Worm (Caenorhabditis elegans) whole organism, young adult: ENCODE data around the gene rcs-1.

Source experiments
- B0019.2 ChIP-seq: fragments of 200-800 bp; sonication (Bioruptor generic); conservative IDR thresholded peaks from 2 replicates; pipeline ENCODE4 v1.3.6; 2022; ENCODE audit warnings: missing genetic modification reagents, missing genetic modification characterization, missing compliant biosample characterization
- B0261.1 ChIP-seq: sonication (generic microtip); optimal IDR thresholded peaks from 2 replicates; lab custom pipeline; 2016; ENCODE audit warnings: mild to moderate bottlenecking, missing genetic modification characterization, moderate library complexity, missing compliant biosample characterization
- B0336.3 ChIP-seq: fragments of 200-800 bp; sonication (Bioruptor generic); IDR thresholded peaks from 2 replicates; pipeline ENCODE4 v1.3.6; 2022; ENCODE audit warnings: missing genetic modification characterization, missing compliant biosample characterization
- C17E4.6 ChIP-seq: fragments of 200-800 bp; sonication (Bioruptor generic); IDR thresholded peaks from 2 replicates; pipeline ENCODE4 v1.3.6; 2022; ENCODE audit warnings: missing genetic modification reagents, missing genetic modification characterization, missing compliant biosample characterization
- F10E7.11 ChIP-seq: sonication (generic microtip); optimal IDR thresholded peaks from 2 replicates; lab custom pipeline; 2017; ENCODE audit warnings: mild to moderate bottlenecking, missing genetic modification characterization, moderate library complexity, missing compliant biosample characterization
- F23B12.7 ChIP-seq: sonication (generic microtip); optimal IDR thresholded peaks from 2 replicates; lab custom pipeline; 2017; ENCODE audit warnings: missing genetic modification characterization, mild to moderate bottlenecking, missing compliant biosample characterization, antibody characterized with exemption, moderate library complexity; ENCODE audit not compliant: insufficient read depth
- F39B2.1 ChIP-seq: fragments of 200-800 bp; sonication (Bioruptor generic); IDR thresholded peaks from 2 replicates; pipeline ENCODE4 v1.3.6; 2022; ENCODE audit warnings: missing genetic modification reagents, missing genetic modification characterization, missing compliant biosample characterization
- F49E8.2 ChIP-seq: sonication (generic microtip); optimal IDR thresholded peaks from 3 replicates; lab custom pipeline; 2017; ENCODE audit warnings: missing genetic modification characterization, mild to moderate bottlenecking, missing compliant biosample characterization, antibody characterized with exemption, moderate library complexity; ENCODE audit not compliant: insufficient read depth
- F57A8.1 ChIP-seq: fragments of 200-800 bp; sonication (Bioruptor generic); optimal IDR thresholded peaks from 2 replicates; lab custom pipeline; 2018; ENCODE audit warnings: mild to moderate bottlenecking, missing genetic modification characterization, moderate library complexity, missing compliant biosample characterization
- K12H6.12 ChIP-seq: fragments of 200-800 bp; sonication (Bioruptor generic); optimal IDR thresholded peaks from 2 replicates; lab custom pipeline; 2018; ENCODE audit warnings: mild to moderate bottlenecking, missing genetic modification characterization, missing compliant biosample characterization
- T26A5.8 ChIP-seq: sonication (generic microtip); optimal IDR thresholded peaks from 2 replicates; lab custom pipeline; 2016; ENCODE audit warnings: missing genetic modification characterization, missing compliant biosample characterization
- Y53G8AR.9 ChIP-seq: fragments of 200-800 bp; sonication (Bioruptor generic); conservative IDR thresholded peaks from 2 replicates; pipeline ENCODE4 v1.3.6; 2022; ENCODE audit warnings: missing genetic modification reagents, missing genetic modification characterization, missing compliant biosample characterization
- Y56A3A.18 ChIP-seq: fragments of 200-800 bp; sonication (Bioruptor generic); IDR thresholded peaks from 2 replicates; pipeline ENCODE4 v1.3.6; 2022; ENCODE audit warnings: missing genetic modification reagents, missing genetic modification characterization, missing compliant biosample characterization
- Y67H2A.10 ChIP-seq: fragments of 200-800 bp; sonication (Bioruptor generic); conservative IDR thresholded peaks from 2 replicates; pipeline ENCODE4 v1.3.6; 2022; ENCODE audit warnings: missing genetic modification reagents, missing genetic modification characterization, missing compliant biosample characterization
- Y79H2A.3 ChIP-seq: fragments of 200-800 bp; sonication (Bioruptor generic); conservative IDR thresholded peaks from 2 replicates; pipeline ENCODE4 v1.3.6; 2022; ENCODE audit warnings: missing genetic modification reagents, missing genetic modification characterization, missing compliant biosample characterization
- akir-1 ChIP-seq: fragments of 200-800 bp; sonication (Bioruptor generic); optimal IDR thresholded peaks from 2 replicates; lab custom pipeline; 2018; ENCODE audit warnings: mild to moderate bottlenecking, missing genetic modification characterization, moderate library complexity, missing compliant biosample characterization
- aptf-2 ChIP-seq: fragments of 200-800 bp; sonication (Bioruptor generic); conservative IDR thresholded peaks from 2 replicates; pipeline ENCODE4 v1.3.6; 2022; ENCODE audit warnings: missing genetic modification reagents, missing genetic modification characterization, missing compliant biosample characterization
- attf-6 ChIP-seq: fragments of 200-800 bp; sonication (Bioruptor generic); IDR thresholded peaks from 2 replicates; pipeline ENCODE4 v1.3.6; 2022; ENCODE audit warnings: missing genetic modification reagents, missing genetic modification characterization, missing compliant biosample characterization
- bed-1 ChIP-seq: fragments of 200-800 bp; sonication (Bioruptor generic); IDR thresholded peaks from 2 replicates; pipeline ENCODE4 v1.3.6; 2022; ENCODE audit warnings: missing genetic modification reagents, missing genetic modification characterization, missing compliant biosample characterization
- bed-2 ChIP-seq: fragments of 200-800 bp; sonication (Bioruptor generic); IDR thresholded peaks from 2 replicates; pipeline ENCODE4 v1.3.6; 2022; ENCODE audit warnings: missing genetic modification reagents, missing genetic modification characterization, missing compliant biosample characterization
- ceh-58 ChIP-seq: fragments of 200-800 bp; sonication (Bioruptor generic); IDR thresholded peaks from 2 replicates; pipeline ENCODE4 v1.3.6; 2022; ENCODE audit warnings: missing genetic modification characterization, missing compliant biosample characterization
- ceh-79 ChIP-seq: sonication (generic microtip); optimal IDR thresholded peaks from 2 replicates; lab custom pipeline; 2017; ENCODE audit warnings: mild to moderate bottlenecking, missing genetic modification characterization, missing compliant biosample characterization
- chd-7 ChIP-seq: sonication (generic microtip); optimal IDR thresholded peaks from 2 replicates; lab custom pipeline; 2016; ENCODE audit warnings: mild to moderate bottlenecking, missing genetic modification characterization, moderate library complexity, missing compliant biosample characterization
- ekl-4 ChIP-seq: fragments of 200-800 bp; sonication (Bioruptor generic); IDR thresholded peaks from 2 replicates; pipeline ENCODE4 v1.3.6; 2022; ENCODE audit warnings: missing genetic modification reagents, missing genetic modification characterization, missing compliant biosample characterization
- him-1 ChIP-seq: sonication (generic microtip); optimal IDR thresholded peaks from 2 replicates; lab custom pipeline; 2016; ENCODE audit warnings: missing genotype, missing genetic modification reagents, missing genetic modification characterization, missing compliant biosample characterization
- hlh-12 ChIP-seq: sonication (generic microtip); optimal IDR thresholded peaks from 2 replicates; lab custom pipeline; 2016; ENCODE audit warnings: missing genetic modification characterization, missing compliant biosample characterization
- hmg-20 ChIP-seq: fragments of 200-800 bp; sonication (Bioruptor generic); IDR thresholded peaks from 2 replicates; pipeline ENCODE4 v1.3.6; 2022; ENCODE audit warnings: missing genetic modification reagents, missing genetic modification characterization, missing compliant biosample characterization
- lag-1 ChIP-seq: fragments of 200-800 bp; sonication (Bioruptor generic); IDR thresholded peaks from 2 replicates; pipeline ENCODE4 v1.3.6; 2022; ENCODE audit warnings: missing genetic modification reagents, missing genetic modification characterization, missing compliant biosample characterization
- let-526 ChIP-seq: fragments of 200-800 bp; sonication (Bioruptor generic); IDR thresholded peaks from 2 replicates; pipeline ENCODE4 v1.3.6; 2022; ENCODE audit warnings: missing genetic modification reagents, missing genetic modification characterization, missing compliant biosample characterization
- let-607 ChIP-seq, 2 experiments: fragments of 200-800 bp in 1 of 2; sonication (Bioruptor generic) in 1 of 2; sonication (generic microtip) in 1 of 2; optimal IDR thresholded peaks; 2 replicates each; lab custom pipeline; 2016 to 2018; ENCODE audit warnings: mild to moderate bottlenecking in 2 of 2, missing compliant biosample characterization in 2 of 2, missing genetic modification characterization in 2 of 2, moderate library complexity in 2 of 2, missing genotype in 1 of 2
- lin-54 ChIP-seq: fragments of 200-800 bp; sonication (Bioruptor generic); optimal IDR thresholded peaks from 2 replicates; lab custom pipeline; 2018; ENCODE audit warnings: mild to moderate bottlenecking, missing genetic modification characterization, missing compliant biosample characterization
- lsy-27 ChIP-seq: sonication (generic microtip); optimal IDR thresholded peaks from 2 replicates; lab custom pipeline; 2017; ENCODE audit warnings: missing genetic modification characterization, mild to moderate bottlenecking, missing compliant biosample characterization, antibody characterized with exemption, missing genotype, borderline replicate concordance; ENCODE audit not compliant: insufficient read depth
- madf-3 ChIP-seq: fragments of 200-800 bp; sonication (Bioruptor generic); IDR thresholded peaks from 2 replicates; pipeline ENCODE4 v1.3.6; 2022; ENCODE audit warnings: missing genetic modification reagents, missing genetic modification characterization, missing compliant biosample characterization
- madf-6 ChIP-seq: fragments of 200-800 bp; sonication (Bioruptor generic); IDR thresholded peaks from 2 replicates; pipeline ENCODE4 v1.3.6; 2022; ENCODE audit warnings: missing genetic modification reagents, missing genetic modification characterization, missing compliant biosample characterization
- nhr-120 ChIP-seq: fragments of 200-800 bp; sonication (Bioruptor generic); IDR thresholded peaks from 2 replicates; pipeline ENCODE4 v1.3.6; 2022; ENCODE audit warnings: missing genetic modification characterization, missing compliant biosample characterization
- rec-8 ChIP-seq, 2 experiments: sonication (generic microtip); optimal IDR thresholded peaks; 2 replicates each; lab custom pipeline; 2016; ENCODE audit warnings: mild to moderate bottlenecking in 2 of 2, missing genetic modification characterization in 2 of 2, missing genetic modification reagents in 2 of 2, missing genotype in 2 of 2, missing biosample characterization in 1 of 2, missing compliant biosample characterization in 1 of 2, moderate library complexity in 1 of 2
- repo-1 ChIP-seq: sonication (generic microtip); optimal IDR thresholded peaks from 2 replicates; lab custom pipeline; 2017; ENCODE audit warnings: mild to moderate bottlenecking, missing genetic modification characterization, missing compliant biosample characterization
- rpc-1 ChIP-seq, 2 experiments: fragments of 150-350 bp in 1 of 2; sonication (generic microtip) in 1 of 2; optimal IDR thresholded peaks; 2 replicates each; lab custom pipeline; 2014 to 2018; ENCODE audit warnings: missing biosample characterization in 1 of 2, missing genetic modification characterization in 1 of 2, missing genetic modification reagents in 1 of 2, missing genotype in 1 of 2
- sea-2 ChIP-seq: fragments of 200-800 bp; sonication (Bioruptor generic); IDR thresholded peaks from 2 replicates; pipeline ENCODE4 v1.3.6; 2022; ENCODE audit warnings: missing genetic modification characterization, missing compliant biosample characterization
- snpc-1.1 ChIP-seq: sonication (generic microtip); optimal IDR thresholded peaks from 2 replicates; lab custom pipeline; 2017; ENCODE audit warnings: missing genetic modification characterization, mild to moderate bottlenecking, missing compliant biosample characterization, antibody characterized with exemption, moderate library complexity, missing genotype, missing genetic modification reagents; ENCODE audit not compliant: insufficient read depth
- snpc-1.3 ChIP-seq: sonication (generic microtip); optimal IDR thresholded peaks from 2 replicates; lab custom pipeline; 2017; ENCODE audit warnings: missing genetic modification characterization, mild to moderate bottlenecking, missing compliant biosample characterization, antibody characterized with exemption, moderate library complexity, missing genotype, missing genetic modification reagents; ENCODE audit not compliant: insufficient read depth
- sptf-2 ChIP-seq: fragments of 200-800 bp; sonication (Bioruptor generic); optimal IDR thresholded peaks from 2 replicates; lab custom pipeline; 2018; ENCODE audit warnings: mild to moderate bottlenecking, missing genetic modification characterization, missing compliant biosample characterization
- unc-130 ChIP-seq: sonication (generic microtip); optimal IDR thresholded peaks from 2 replicates; lab custom pipeline; 2016; ENCODE audit warnings: missing genetic modification reagents, missing genetic modification characterization, missing compliant biosample characterization
- zfh-2 ChIP-seq: fragments of 200-800 bp; sonication (Bioruptor generic); conservative IDR thresholded peaks from 2 replicates; pipeline ENCODE4 v1.3.6; 2022; ENCODE audit warnings: missing genetic modification reagents, missing genetic modification characterization, missing compliant biosample characterization
- ztf-26 ChIP-seq: sonication (generic microtip); optimal IDR thresholded peaks from 2 replicates; lab custom pipeline; 2017; ENCODE audit warnings: missing genetic modification characterization, missing compliant biosample characterization
- ztf-3 ChIP-seq: fragments of 200-800 bp; sonication (Bioruptor generic); optimal IDR thresholded peaks from 2 replicates; lab custom pipeline; 2018; ENCODE audit warnings: mild to moderate bottlenecking, missing genetic modification characterization, missing compliant biosample characterization

The rcs-1 gene

ce11 chrX:8806070-8806799 is 22.1 kb downstream of the rcs-1 start, which contains the start of gene R04E5.8 (continued):
- TF ChIP-seq ceh-58 = no peak
- TF ChIP-seq Y67H2A.10 (GFP tag; lab: Robert Waterston, UW) = no peak
- TF ChIP-seq bed-2 = no peak
- no peak for TF ChIP-seq B0261.1 (tag; lab: Kevin White, UChicago)
- TF ChIP-seq nhr-120 (GFP tag; lab: Robert Waterston, UW) = no peak
- no peak for TF ChIP-seq aptf-2 (GFP tag; lab: Robert Waterston, UW)
- TF ChIP-seq rpc-1 (optimal IDR thresholded peaks at IDR 0.05; lab: Kevin White, UChicago) = no peak
- no peak for TF ChIP-seq rpc-1 (tag; optimal IDR thresholded peaks at IDR 0.05; lab: Kevin White, UChicago)
- TF ChIP-seq lsy-27 = no peak
- TF ChIP-seq ztf-3 (GFP tag; lab: Kevin White, UChicago) = no peak
- TF ChIP-seq F57A8.1 = no peak
- TF ChIP-seq F39B2.1 = no peak
- TF ChIP-seq Y53G8AR.9 (GFP tag; lab: Robert Waterston, UW) = no peak
- TF ChIP-seq sea-2 = no peak
- peak; percentile 76 for TF ChIP-seq K12H6.12
- no peak for TF ChIP-seq unc-130
- no peak for TF ChIP-seq chd-7 (tag; lab: Kevin White, UChicago)
- TF ChIP-seq hlh-12 (tag; lab: Kevin White, UChicago) = no peak
- no peak for TF ChIP-seq Y79H2A.3
- no peak for TF ChIP-seq bed-1 (GFP tag; lab: Robert Waterston, UW)
- no peak for TF ChIP-seq ceh-79
- no peak for TF ChIP-seq ztf-26 (tag; lab: Kevin White, UChicago)
- no peak for TF ChIP-seq F49E8.2
- TF ChIP-seq lag-1 (GFP tag; lab: Robert Waterston, UW) = no peak
- TF ChIP-seq rec-8 (tag; optimal IDR thresholded peaks at IDR 0.05; lab: Kevin White, UChicago) = no peak
- no peak for TF ChIP-seq B0019.2 (GFP tag; lab: Robert Waterston, UW)
- TF ChIP-seq madf-6 (GFP tag; lab: Robert Waterston, UW) = no peak
- no peak for TF ChIP-seq ekl-4 (GFP tag; lab: Robert Waterston, UW)
- TF ChIP-seq madf-3 (GFP tag; lab: Robert Waterston, UW) = no peak
- TF ChIP-seq B0336.3 (GFP tag; lab: Robert Waterston, UW) = peak; percentile 56
- TF ChIP-seq snpc-1.1 (tag; lab: Kevin White, UChicago) = no peak
- TF ChIP-seq F10E7.11 (tag; lab: Kevin White, UChicago) = no peak
- TF ChIP-seq sptf-2 (GFP tag; lab: Kevin White, UChicago) = no peak
- no peak for TF ChIP-seq snpc-1.3 (tag; lab: Kevin White, UChicago)
- TF ChIP-seq hmg-20 = peak; percentile 9; the same call in 1 of the 2 replicates
- no peak for TF ChIP-seq akir-1 (GFP tag; lab: Kevin White, UChicago)
- TF ChIP-seq let-526 = no peak
- no peak for TF ChIP-seq F23B12.7
- no peak for TF ChIP-seq C17E4.6 (GFP tag; lab: Robert Waterston, UW)
- no peak for TF ChIP-seq repo-1
- TF ChIP-seq zfh-2 = peak; percentile 97
- TF ChIP-seq him-1 (tag; lab: Kevin White, UChicago) = no peak
- TF ChIP-seq Y56A3A.18 = no peak
- TF ChIP-seq lin-54 (GFP tag; lab: Kevin White, UChicago) = no peak
- TF ChIP-seq let-607 (tag; optimal IDR thresholded peaks at IDR 0.05; lab: Kevin White, UChicago) = no peak
- TF ChIP-seq attf-6 (GFP tag; lab: Robert Waterston, UW) = no peak
- no peak for TF ChIP-seq T26A5.8 (tag; lab: Kevin White, UChicago)
